ENCODE assay signal across 5 fruit fly cellular contexts in genomic region chr3R:14624088-14624619, dm6.
TF ChIP-seq lines count a peak whose summit lies in the region.

No protein-coding gene starts in this region.

TF ChIP-seq in whole organism, adult, 20 proteins besides CTCF, POLR2A, EP300 and RAD21 (continued from another document):
- TF ChIP-seq pad (GFP tag; optimal IDR thresholded peaks at IDR 0.05; lab: Kevin White, UChicago) (peak; percentile 17), Crg-1 (GFP tag; optimal IDR thresholded peaks at IDR 0.05; lab: Kevin White, UChicago) (no peak)

TF ChIP-seq in whole organism, embryonic, 481 proteins besides CTCF, POLR2A, EP300 and RAD21 (continued from another document and continues in another):
- TF ChIP-seq gsb-n (tag; optimal IDR thresholded peaks at IDR 0.05; lab: Kevin White, UChicago) (peak; percentile 74), Atf6 (GFP tag; IDR thresholded peaks at IDR 0.05; lab: Robert Waterston, UW) (no peak), Spps (tag; optimal IDR thresholded peaks at IDR 0.05; lab: Kevin White, UChicago) (peak; percentile 23), Nf-YB (GFP tag; optimal IDR thresholded peaks at IDR 0.05; lab: Kevin White, UChicago) (peak; percentile 35), ftz-f1 (GFP tag; optimal IDR thresholded peaks at IDR 0.05; lab: Kevin White, UChicago) (no peak), CG34224 (GFP tag; IDR thresholded peaks at IDR 0.05; lab: Robert Waterston, UW; ENCODE audit: partially characterized antibody) (no peak), ems (GFP tag; optimal IDR thresholded peaks at IDR 0.05; lab: Kevin White, UChicago) (peak; percentile 63), GATAe (GFP tag; conservative IDR thresholded peaks at IDR 0.05; lab: Robert Waterston, UW) (no peak), Gug (GFP tag; IDR thresholded peaks at IDR 0.05; lab: Robert Waterston, UW) (0 out of 4 replicates have a peak, but pooled peaks have one; percentile 5), CG11696 (GFP tag; IDR thresholded peaks at IDR 0.05; lab: Robert Waterston, UW) (no peak), CG16863 (GFP tag; optimal IDR thresholded peaks at IDR 0.05; lab: Kevin White, UChicago) (peak; percentile 19), fd102C (GFP tag; optimal IDR thresholded peaks at IDR 0.05; lab: Kevin White, UChicago) (no peak), Lpt (GFP tag; optimal IDR thresholded peaks at IDR 0.05; lab: Kevin White, UChicago) (no peak), nau (GFP tag; optimal IDR thresholded peaks at IDR 0.05; lab: Kevin White, UChicago) (no peak), CG3163 (GFP tag; optimal IDR thresholded peaks at IDR 0.05; lab: Kevin White, UChicago) (no peak), repo (GFP tag; optimal IDR thresholded peaks at IDR 0.05; lab: Kevin White, UChicago) (no peak), inv (GFP tag; IDR thresholded peaks at IDR 0.05; lab: Robert Waterston, UW; ENCODE audit: partially characterized antibody) (no peak), CG12659 (GFP tag; optimal IDR thresholded peaks at IDR 0.05; lab: Kevin White, UChicago) (no peak), CG12744 (GFP tag; optimal IDR thresholded peaks at IDR 0.05; lab: Kevin White, UChicago) (no peak), Six4 (GFP tag; optimal IDR thresholded peaks at IDR 0.05; lab: Kevin White, UChicago) (peak; percentile 58), E2f1 (GFP tag; IDR thresholded peaks at IDR 0.05; lab: Robert Waterston, UW) (no peak), CG7987 (GFP tag; optimal IDR thresholded peaks at IDR 0.05; lab: Kevin White, UChicago) (no peak), tna (GFP tag; IDR thresholded peaks at IDR 0.05; lab: Robert Waterston, UW; ENCODE audit: partially characterized antibody) (no peak), dm (GFP tag; optimal IDR thresholded peaks at IDR 0.05; lab: Kevin White, UChicago) (peak; percentile 3), CG14710 (tag; optimal IDR thresholded peaks at IDR 0.05; lab: Kevin White, UChicago) (peak; percentile 32), CG7839 (tag; optimal IDR thresholded peaks at IDR 0.05; lab: Kevin White, UChicago) (peak; percentile 70), CG12236 (GFP tag; optimal IDR thresholded peaks at IDR 0.05; lab: Kevin White, UChicago) (peak; percentile 10), CG14965 (GFP tag; optimal IDR thresholded peaks at IDR 0.05; lab: Kevin White, UChicago; ENCODE audit: borderline replicate concordance) (no peak), CG32772 (GFP tag; IDR thresholded peaks at IDR 0.05; lab: Robert Waterston, UW) (0 out of 2 replicates have a peak, but pooled peaks have one; percentile 25), CG6654 (GFP tag; optimal IDR thresholded peaks at IDR 0.05; lab: Kevin White, UChicago) (no peak), Dfd (GFP tag; optimal IDR thresholded peaks at IDR 0.05; lab: Kevin White, UChicago) (no peak), hb (GFP tag; IDR thresholded peaks at IDR 0.05; lab: Robert Waterston, UW; ENCODE audit: partially characterized antibody) (no peak)

TF ChIP-seq in whole organism, prepupa, 60 proteins besides CTCF, POLR2A, EP300 and RAD21 (continued from another document and continues in another):
- TF ChIP-seq CG6808 (GFP tag; optimal IDR thresholded peaks at IDR 0.05; lab: Kevin White, UChicago) (peak; percentile 80), CG10669 (GFP tag; optimal IDR thresholded peaks at IDR 0.05; lab: Kevin White, UChicago) (peak; percentile 85), fd85E (GFP tag; optimal IDR thresholded peaks at IDR 0.05; lab: Kevin White, UChicago) (peak; percentile 50), CG8632 (GFP tag; optimal IDR thresholded peaks at IDR 0.05; lab: Kevin White, UChicago) (peak; percentile 84), CG8319 (GFP tag; optimal IDR thresholded peaks at IDR 0.05; lab: Kevin White, UChicago) (peak; percentile 69), spab (GFP tag; optimal IDR thresholded peaks at IDR 0.05; lab: Kevin White, UChicago) (peak; percentile 86), Sox14 (GFP tag; optimal IDR thresholded peaks at IDR 0.05; lab: Kevin White, UChicago) (peak; percentile 92), fkh (GFP tag; optimal IDR thresholded peaks at IDR 0.05; lab: Kevin White, UChicago) (no peak), CG11902 (GFP tag; optimal IDR thresholded peaks at IDR 0.05; lab: Kevin White, UChicago) (peak; percentile 66), Blimp-1 (GFP tag; optimal IDR thresholded peaks at IDR 0.05; lab: Kevin White, UChicago) (peak; percentile 4), Ets21C (GFP tag; optimal IDR thresholded peaks at IDR 0.05; lab: Kevin White, UChicago) (peak; percentile 78), CG34406 (GFP tag; optimal IDR thresholded peaks at IDR 0.05; lab: Kevin White, UChicago) (peak; percentile 84), CG6792 (GFP tag; optimal IDR thresholded peaks at IDR 0.05; lab: Kevin White, UChicago) (peak; percentile 81), Smox (GFP tag; optimal IDR thresholded peaks at IDR 0.05; lab: Kevin White, UChicago) (peak; percentile 83), CG7368 (GFP tag; optimal IDR thresholded peaks at IDR 0.05; lab: Kevin White, UChicago) (peak; percentile 59), Eip75B (GFP tag; optimal IDR thresholded peaks at IDR 0.05; lab: Kevin White, UChicago) (peak; percentile 90), CG6163 (GFP tag; IDR thresholded peaks at IDR 0.05; lab: Robert Waterston, UW) (peak; percentile 74; the same call in 2 of the 3 replicates), CG11294 (GFP tag; IDR thresholded peaks at IDR 0.05; lab: Robert Waterston, UW) (0 out of 2 replicates have a peak, but pooled peaks have one; percentile 24), salr (GFP tag; optimal IDR thresholded peaks at IDR 0.05; lab: Kevin White, UChicago) (peak; percentile 78 to 81), topi (GFP tag; optimal IDR thresholded peaks at IDR 0.05; lab: Kevin White, UChicago) (peak; percentile 85), CG31627 (GFP tag; optimal IDR thresholded peaks at IDR 0.05; lab: Kevin White, UChicago) (peak; percentile 80), Sox102F (GFP tag; optimal IDR thresholded peaks at IDR 0.05; lab: Kevin White, UChicago) (peak; percentile 88), lz (GFP tag; optimal IDR thresholded peaks at IDR 0.05; lab: Kevin White, UChicago) (peak; percentile 84), Ets96B (tag; optimal IDR thresholded peaks at IDR 0.05; lab: Kevin White, UChicago) (peak; percentile 90), CG8119 (GFP tag; IDR thresholded peaks at IDR 0.05; lab: Robert Waterston, UW) (peak; percentile 92), esn (GFP tag; optimal IDR thresholded peaks at IDR 0.05; lab: Kevin White, UChicago) (peak; percentile 84), CG10631 (GFP tag; optimal IDR thresholded peaks at IDR 0.05; lab: Kevin White, UChicago) (peak; percentile 91), net (GFP tag; optimal IDR thresholded peaks at IDR 0.05; lab: Kevin White, UChicago) (peak; percentile 89), CG1621 (tag; optimal IDR thresholded peaks at IDR 0.05; lab: Kevin White, UChicago) (peak; percentile 88), eg (GFP tag; IDR thresholded peaks at IDR 0.05; lab: Robert Waterston, UW) (peak; percentile 77), Hr4 (GFP tag; optimal IDR thresholded peaks at IDR 0.05; lab: Kevin White, UChicago) (peak; percentile 89), dac (GFP tag; optimal IDR thresholded peaks at IDR 0.05; lab: Kevin White, UChicago) (peak; percentile 80), OdsH (GFP tag; optimal IDR thresholded peaks at IDR 0.05; lab: Kevin White, UChicago) (peak; percentile 90)

TF ChIP-seq in whole organism, pupa, 21 proteins besides CTCF, POLR2A, EP300 and RAD21 (continued from another document):
- TF ChIP-seq CG15710 (tag; optimal IDR thresholded peaks at IDR 0.05; lab: Kevin White, UChicago) = peak; percentile 88

TF ChIP-seq in whole organism, wandering third instar larva, 38 proteins besides CTCF, POLR2A, EP300 and RAD21 (continued from another document):
- TF ChIP-seq N (GFP tag; optimal IDR thresholded peaks at IDR 0.05; lab: Kevin White, UChicago) (no peak), dmrt93B (GFP tag; optimal IDR thresholded peaks at IDR 0.05; lab: Kevin White, UChicago) (peak; percentile 60), tai (GFP tag; optimal IDR thresholded peaks at IDR 0.05; lab: Kevin White, UChicago) (no peak), fru (GFP tag; optimal IDR thresholded peaks at IDR 0.05; lab: Kevin White, UChicago) (peak; percentile 83), usp (GFP tag; optimal IDR thresholded peaks at IDR 0.05; lab: Kevin White, UChicago) (no peak), Vsx2 (GFP tag; optimal IDR thresholded peaks at IDR 0.05; lab: Kevin White, UChicago; ENCODE audit: partially characterized antibody) (no peak), CrebA (GFP tag; optimal IDR thresholded peaks at IDR 0.05; lab: Kevin White, UChicago; ENCODE audit: borderline replicate concordance) (no peak), br (GFP tag; optimal IDR thresholded peaks at IDR 0.05; lab: Kevin White, UChicago) (peak; percentile 75), dsf (GFP tag; optimal IDR thresholded peaks at IDR 0.05; lab: Kevin White, UChicago; ENCODE audit: borderline replicate concordance) (peak; percentile 9), Mio (GFP tag; optimal IDR thresholded peaks at IDR 0.05; lab: Kevin White, UChicago) (no peak), brk (GFP tag; optimal IDR thresholded peaks at IDR 0.05; lab: Kevin White, UChicago) (no peak), Hnf4 (GFP tag; optimal IDR thresholded peaks at IDR 0.05; lab: Kevin White, UChicago) (peak; percentile 57), GATAd (GFP tag; optimal IDR thresholded peaks at IDR 0.05; lab: Kevin White, UChicago) (no peak), jim (GFP tag; optimal IDR thresholded peaks at IDR 0.05; lab: Kevin White, UChicago) (no peak), Dif (GFP tag; optimal IDR thresholded peaks at IDR 0.05; lab: Kevin White, UChicago; ENCODE audit: partially characterized antibody) (peak; percentile 36), woc (GFP tag; optimal IDR thresholded peaks at IDR 0.05; lab: Kevin White, UChicago) (peak; percentile 69)
